Worm (Caenorhabditis elegans): ENCODE data around the gene pqn-62.
A peak's percentile ranks its signal among the peaks of the same experiment; 100 is the strongest.

ce11 chrX:5213032-5213431, 17.1 kb downstream of the pqn-62 start:
- TF ChIP-seq sma-9 (GFP tag; optimal IDR thresholded peaks at IDR 0.05) (peak; percentile 1), sma-9 (tag; optimal IDR thresholded peaks at IDR 0.05) (no peak), nhr-11 (tag; optimal IDR thresholded peaks at IDR 0.05) (peak; percentile 11), egl-27 (tag; optimal IDR thresholded peaks at IDR 0.05) (no peak), nhr-10 (tag; optimal IDR thresholded peaks at IDR 0.05) (no peak), ceh-82 (tag; optimal IDR thresholded peaks at IDR 0.05) (no peak)
